Fruit fly (Drosophila melanogaster): Measurements from ENCODE around the gene Tgs1.

Gene Tgs1

DNA sequence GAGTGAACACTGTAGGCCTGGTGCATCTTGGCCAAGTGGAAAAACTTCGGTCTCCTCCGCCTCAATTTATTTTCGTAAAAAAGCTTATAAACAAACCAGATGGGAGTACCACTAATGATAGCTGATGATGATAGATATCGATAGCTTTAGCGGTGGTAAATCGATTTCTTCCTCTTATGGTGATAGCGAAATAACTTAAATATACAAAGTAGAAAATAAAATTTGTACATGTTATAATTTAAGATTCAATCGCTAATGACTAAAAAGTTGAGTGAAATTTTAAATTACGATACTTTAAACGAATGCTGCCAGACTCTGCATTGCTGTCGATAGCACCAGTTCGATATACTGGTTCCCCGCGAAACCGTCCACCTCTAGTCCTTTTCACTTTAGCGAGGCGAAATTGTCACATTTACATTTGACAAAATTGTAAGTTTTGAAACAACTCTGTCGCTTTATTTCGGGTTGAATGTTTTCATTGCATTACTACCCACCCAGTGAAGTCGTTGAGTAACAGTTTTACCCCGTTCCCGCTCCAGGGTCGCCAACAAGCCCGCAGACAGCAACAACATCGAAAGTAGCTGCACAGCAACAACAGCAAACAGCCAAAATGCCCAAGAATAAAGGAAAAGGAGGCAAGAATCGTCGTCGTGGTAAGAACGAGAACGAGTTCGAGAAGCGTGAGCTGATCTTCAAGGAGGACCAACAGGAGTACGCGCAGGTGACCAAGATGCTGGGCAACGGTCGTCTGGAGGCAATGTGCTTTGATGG lies 19.2 kb downstream of the Tgs1 start, which contains the start of the genes Vps39 and eIF1A (continued):
- TF ChIP-seq CG13123 (GFP tag; optimal IDR thresholded peaks at IDR 0.05): peak; percentile 44
- no peak; the same call in 1 of the 2 replicates for TF ChIP-seq CG4404 (GFP tag; IDR thresholded peaks at IDR 0.05)
- no peak for TF ChIP-seq Eip74EF (GFP tag; optimal IDR thresholded peaks at IDR 0.05)
- no peak for TF ChIP-seq Sox102F (GFP tag; optimal IDR thresholded peaks at IDR 0.05)
- TF ChIP-seq Hr3 (GFP tag; optimal IDR thresholded peaks at IDR 0.05): no peak
- peak; percentile 12 for TF ChIP-seq Dad (GFP tag; optimal IDR thresholded peaks at IDR 0.05)
- no peak for TF ChIP-seq ap (GFP tag; IDR thresholded peaks at IDR 0.05)
- TF ChIP-seq CG3281 (GFP tag; optimal IDR thresholded peaks at IDR 0.05): no peak
- peak; percentile 36 for TF ChIP-seq CG7556 (GFP tag; optimal IDR thresholded peaks at IDR 0.05)
- no peak for TF ChIP-seq C15 (GFP tag; IDR thresholded peaks at IDR 0.05)
- TF ChIP-seq hb (GFP tag; IDR thresholded peaks at IDR 0.05; ENCODE audit: partially characterized antibody): peak; percentile 82; the same call in 2 of the 3 replicates
- TF ChIP-seq zen2 (GFP tag; IDR thresholded peaks at IDR 0.05; ENCODE audit: partially characterized antibody): peak; percentile 71; the same call in 1 of the 3 replicates
- TF ChIP-seq row (GFP tag; IDR thresholded peaks at IDR 0.05): peak; percentile 81
- TF ChIP-seq CG11504 (tag; optimal IDR thresholded peaks at IDR 0.05): no peak
- peak; percentile 89 for TF ChIP-seq vnd (GFP tag; IDR thresholded peaks at IDR 0.05; ENCODE audit: partially characterized antibody)
- TF ChIP-seq oc (tag; optimal IDR thresholded peaks at IDR 0.05): no peak
- TF ChIP-seq fd96Cb (tag; optimal IDR thresholded peaks at IDR 0.05): no peak
- peak; percentile 60 for TF ChIP-seq Med (GFP tag)
- TF ChIP-seq CG33213 (GFP tag; optimal IDR thresholded peaks at IDR 0.05): peak; percentile 5
- peak; percentile 19 for TF ChIP-seq CG9797 (GFP tag; optimal IDR thresholded peaks at IDR 0.05)
- TF ChIP-seq Max (GFP tag; optimal IDR thresholded peaks at IDR 0.05): peak; percentile 71
- TF ChIP-seq maf-S (GFP tag; optimal IDR thresholded peaks at IDR 0.05): peak; percentile 44
- no peak for TF ChIP-seq sim (GFP tag; IDR thresholded peaks at IDR 0.05)
- TF ChIP-seq scrt (GFP tag; optimal IDR thresholded peaks at IDR 0.05): no peak
- no peak for TF ChIP-seq salm (tag; optimal IDR thresholded peaks at IDR 0.05)
- no peak for TF ChIP-seq B-H1 (GFP tag; IDR thresholded peaks at IDR 0.05)
- TF ChIP-seq onecut (GFP tag; IDR thresholded peaks at IDR 0.05): no peak
- no peak for TF ChIP-seq abd-A (tag; optimal IDR thresholded peaks at IDR 0.05)
- peak; percentile 69 for TF ChIP-seq MBD-R2 (GFP tag; IDR thresholded peaks at IDR 0.05)
- no peak for TF ChIP-seq sens-2 (GFP tag; IDR thresholded peaks at IDR 0.05)
- no peak for TF ChIP-seq br (optimal IDR thresholded peaks at IDR 0.05)
- TF ChIP-seq gsb (GFP tag; IDR thresholded peaks at IDR 0.05): no peak
- TF ChIP-seq CG4617 (GFP tag; optimal IDR thresholded peaks at IDR 0.05; ENCODE audit: borderline replicate concordance): peak; percentile 65
- peak; percentile 94 for TF ChIP-seq sens (GFP tag)
- no peak for TF ChIP-seq dysf (GFP tag; IDR thresholded peaks at IDR 0.05)
- peak; percentile 94 for TF ChIP-seq sna (GFP tag; IDR thresholded peaks at IDR 0.05; ENCODE audit: partially characterized antibody)
- TF ChIP-seq CG10462 (GFP tag; optimal IDR thresholded peaks at IDR 0.05): no peak
- TF ChIP-seq CG8089 (GFP tag; optimal IDR thresholded peaks at IDR 0.05): no peak
- no peak for TF ChIP-seq Hr39 (optimal IDR thresholded peaks at IDR 0.05)
- peak; percentile 1 for TF ChIP-seq Deaf1 (tag; optimal IDR thresholded peaks at IDR 0.05)
- TF ChIP-seq Trl (optimal IDR thresholded peaks at IDR 0.05): no peak
- TF ChIP-seq Trl (GFP tag; optimal IDR thresholded peaks at IDR 0.05): peak; percentile 29
- TF ChIP-seq Usf (GFP tag; optimal IDR thresholded peaks at IDR 0.05): no peak
- no peak for TF ChIP-seq dimm (GFP tag; IDR thresholded peaks at IDR 0.05)
- no peak for TF ChIP-seq Nf-YB (GFP tag; optimal IDR thresholded peaks at IDR 0.05)
- TF ChIP-seq Poxn (GFP tag; IDR thresholded peaks at IDR 0.05): no peak
- TF ChIP-seq CG13894 (tag; optimal IDR thresholded peaks at IDR 0.05): no peak
- no peak for TF ChIP-seq CG17186 (GFP tag; optimal IDR thresholded peaks at IDR 0.05)
- TF ChIP-seq CG15601 (tag; optimal IDR thresholded peaks at IDR 0.05): no peak
- no peak for TF ChIP-seq ATbp (GFP tag; optimal IDR thresholded peaks at IDR 0.05)
- TF ChIP-seq CG2116 (GFP tag; optimal IDR thresholded peaks at IDR 0.05): peak; percentile 80
